Fruit fly (Drosophila melanogaster): ENCODE data around the gene CG42579.

- TF ChIP-seq Myc (optimal IDR thresholded peaks at IDR 0.05) (no peak), ttk (optimal IDR thresholded peaks at IDR 0.05) (no peak), h (optimal IDR thresholded peaks at IDR 0.05) (no peak), insv (optimal IDR thresholded peaks at IDR 0.05) (no peak), psq (optimal IDR thresholded peaks at IDR 0.05) (no peak)
These were observed 21.5 kb upstream of the CG42579 start for dm6 chrX:20505897-20506296.
